Fruit fly (Drosophila melanogaster): Measurements from ENCODE around the gene BigH1.

The BigH1 gene

DNA sequence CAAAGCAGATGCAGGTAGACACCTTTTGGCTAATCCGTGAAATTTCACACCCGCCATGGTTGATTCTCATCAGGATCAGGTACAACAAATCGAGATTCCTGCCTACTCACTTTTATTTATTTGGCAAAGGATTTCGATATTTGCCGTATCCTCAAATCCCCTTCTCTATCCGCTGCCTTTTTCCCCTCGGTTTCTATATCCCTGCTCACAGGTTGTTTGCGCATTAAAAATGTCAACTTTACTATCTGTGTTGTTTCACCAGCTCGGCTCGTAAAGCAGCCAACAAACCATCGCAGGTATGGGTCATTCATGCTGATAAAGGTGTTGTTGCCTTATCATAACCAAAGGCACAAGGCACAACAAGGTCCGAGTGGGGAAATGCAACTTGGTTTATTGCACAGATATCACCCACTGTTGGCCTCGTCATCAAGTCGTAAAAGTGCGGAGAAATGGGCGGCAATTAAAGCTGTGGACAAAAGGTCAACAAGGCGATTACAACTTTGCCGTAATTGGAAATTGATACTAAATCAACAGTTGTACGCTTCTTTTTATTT is 16.9 kb downstream of the BigH1 start (continued):
- no peak for TF ChIP-seq da (GFP tag; optimal IDR thresholded peaks at IDR 0.05)
- peak; percentile 38 for TF ChIP-seq fd64A (GFP tag; optimal IDR thresholded peaks at IDR 0.05)
- peak; percentile 23; the same call in 1 of the 2 replicates for TF ChIP-seq ara (GFP tag; IDR thresholded peaks at IDR 0.05)
- no peak for TF ChIP-seq tap (tag; optimal IDR thresholded peaks at IDR 0.05)
- TF ChIP-seq CHES-1-like (GFP tag; optimal IDR thresholded peaks at IDR 0.05), result no peak
- TF ChIP-seq BtbVII (GFP tag; optimal IDR thresholded peaks at IDR 0.05), result no peak
- TF ChIP-seq CG33557 (GFP tag; optimal IDR thresholded peaks at IDR 0.05), result peak; percentile 26
- TF ChIP-seq NfI (GFP tag; optimal IDR thresholded peaks at IDR 0.05), result no peak
- peak; percentile 9 for TF ChIP-seq nerfin-1 (tag; optimal IDR thresholded peaks at IDR 0.05)
- no peak for TF ChIP-seq ato (GFP tag; IDR thresholded peaks at IDR 0.05; ENCODE audit: partially characterized antibody)
- no peak for TF ChIP-seq CG7556 (GFP tag; optimal IDR thresholded peaks at IDR 0.05)
- no peak for TF ChIP-seq tx (GFP tag; optimal IDR thresholded peaks at IDR 0.05)
- no peak for TF ChIP-seq Hr3 (GFP tag; optimal IDR thresholded peaks at IDR 0.05)
- no peak for TF ChIP-seq CG6813 (GFP tag; optimal IDR thresholded peaks at IDR 0.05)
- no peak for TF ChIP-seq CG11696 (GFP tag; IDR thresholded peaks at IDR 0.05)
- no peak for TF ChIP-seq CkIIα-i1 (GFP tag; IDR thresholded peaks at IDR 0.05)
- TF ChIP-seq CG17385 (GFP tag; optimal IDR thresholded peaks at IDR 0.05), result no peak
- TF ChIP-seq lola (GFP tag; optimal IDR thresholded peaks at IDR 0.05), result peak in 1 of 3 experiments; percentile 17
- peak in 1 of 2 experiments; percentile 88 for TF ChIP-seq Hr78 (GFP tag; optimal IDR thresholded peaks at IDR 0.05)
- no peak for TF ChIP-seq toy (GFP tag; IDR thresholded peaks at IDR 0.05)
- TF ChIP-seq D (optimal IDR thresholded peaks at IDR 0.05), result no peak
- peak; percentile 7 for TF ChIP-seq D (GFP tag; optimal IDR thresholded peaks at IDR 0.05)
- no peak for TF ChIP-seq CG11456 (GFP tag; IDR thresholded peaks at IDR 0.05)
- TF ChIP-seq gsb (GFP tag; IDR thresholded peaks at IDR 0.05), result no peak
- TF ChIP-seq nom (GFP tag; optimal IDR thresholded peaks at IDR 0.05), result peak; percentile 20
- TF ChIP-seq Dbx (GFP tag; IDR thresholded peaks at IDR 0.05), result no peak
- TF ChIP-seq YL-1 (GFP tag; optimal IDR thresholded peaks at IDR 0.05), result no peak
- peak; percentile 28 for TF ChIP-seq CG4707 (GFP tag; optimal IDR thresholded peaks at IDR 0.05)
- peak; percentile 61 for TF ChIP-seq Med (GFP tag)
- TF ChIP-seq CG6254 (GFP tag; optimal IDR thresholded peaks at IDR 0.05), result peak; percentile 31
- no peak for TF ChIP-seq CG14014 (GFP tag; IDR thresholded peaks at IDR 0.05)
- no peak for TF ChIP-seq CG14050 (GFP tag; IDR thresholded peaks at IDR 0.05)
- TF ChIP-seq pros (GFP tag; optimal IDR thresholded peaks at IDR 0.05), result no peak
- TF ChIP-seq Hmx (GFP tag; optimal IDR thresholded peaks at IDR 0.05), result no peak
- TF ChIP-seq cad (GFP tag; optimal IDR thresholded peaks at IDR 0.05), result no peak
- TF ChIP-seq HHEX (GFP tag; optimal IDR thresholded peaks at IDR 0.05), result no peak
- TF ChIP-seq CG11695 (GFP tag; IDR thresholded peaks at IDR 0.05), result 0 out of 3 replicates have a peak, but pooled peaks have one; percentile 7

DNA sequence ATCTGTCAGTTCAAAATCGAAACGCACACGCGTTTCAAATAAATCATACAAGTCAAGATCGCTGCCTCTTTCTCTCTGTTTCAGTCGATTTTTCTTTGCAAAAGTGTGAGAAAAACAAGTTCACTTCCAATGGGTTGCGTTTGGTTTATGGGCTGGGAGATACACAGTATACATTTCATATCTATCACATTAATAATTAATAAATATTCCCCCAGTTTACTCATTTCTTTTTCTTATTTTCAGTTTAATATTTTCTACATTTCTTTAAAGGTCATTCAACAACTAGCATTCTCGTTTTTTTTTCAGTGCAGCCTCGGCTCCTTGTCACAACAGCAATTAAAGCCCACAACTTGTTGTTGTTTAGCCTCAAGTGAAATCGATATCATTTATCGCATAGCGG is 20.7 kb downstream of the BigH1 start:
- TF ChIP-seq esg (GFP tag; conservative IDR thresholded peaks at IDR 0.05) (0 out of 2 replicates have a peak, but pooled peaks have one; percentile 11), NC2α (GFP tag; optimal IDR thresholded peaks at IDR 0.05) (no peak), H2.0 (GFP tag; IDR thresholded peaks at IDR 0.05) (0 out of 2 replicates have a peak, but pooled peaks have one; percentile 6), CG42726 (GFP tag; IDR thresholded peaks at IDR 0.05; ENCODE audit: partially characterized antibody) (no peak), CG1603 (tag; optimal IDR thresholded peaks at IDR 0.05) (no peak), Med (GFP tag) (peak; percentile 25), CG9609 (GFP tag; optimal IDR thresholded peaks at IDR 0.05) (no peak), otp (GFP tag; IDR thresholded peaks at IDR 0.05) (0 out of 3 replicates have a peak, but pooled peaks have one; percentile 17), Ptx1 (GFP tag; IDR thresholded peaks at IDR 0.05) (peak; percentile 36; the same call in 1 of the 2 replicates), CG5245 (GFP tag; optimal IDR thresholded peaks at IDR 0.05) (no peak), CG7839 (tag; optimal IDR thresholded peaks at IDR 0.05) (peak; percentile 6), CG8478 (optimal IDR thresholded peaks at IDR 0.05) (no peak), hbn (GFP tag; IDR thresholded peaks at IDR 0.05; ENCODE audit: partially characterized antibody) (no peak), CG12744 (GFP tag; optimal IDR thresholded peaks at IDR 0.05) (no peak), nmo (GFP tag; optimal IDR thresholded peaks at IDR 0.05) (peak; percentile 7), Eip74EF (GFP tag; optimal IDR thresholded peaks at IDR 0.05) (peak in 1 of 2 experiments; percentile 19)

All from whole organism, embryonic.